Fruit fly (Drosophila melanogaster): ENCODE results near the gene CG42564.

Gene CG42564

dm6 chr3R:6396613-6397012 is 22.3 kb downstream of the CG42564 start:
- TF ChIP-seq EcR (GFP tag; optimal IDR thresholded peaks at IDR 0.05) (peak; percentile 27), Pif1A (GFP tag; optimal IDR thresholded peaks at IDR 0.05) (no peak)

dm6 chr3R:6397611-6398092 is 23.4 kb downstream of the CG42564 start:
- TF ChIP-seq CG15710 (tag; optimal IDR thresholded peaks at IDR 0.05) (peak; percentile 37), Ets98B (GFP tag; IDR thresholded peaks at IDR 0.05) (no peak), CG14655 (GFP tag; optimal IDR thresholded peaks at IDR 0.05) (peak; percentile 4), CG13204 (GFP tag; optimal IDR thresholded peaks at IDR 0.05) (no peak), CG17806 (tag; optimal IDR thresholded peaks at IDR 0.05) (peak; percentile 6), Pif1A (GFP tag; optimal IDR thresholded peaks at IDR 0.05) (peak; percentile 55), Snoo (tag; optimal IDR thresholded peaks at IDR 0.05) (peak; percentile 60), CG8159 (tag; optimal IDR thresholded peaks at IDR 0.05) (peak; percentile 47), D1 (tag; optimal IDR thresholded peaks at IDR 0.05) (no peak), rn (GFP tag; IDR thresholded peaks at IDR 0.05) (no peak), gl (tag; optimal IDR thresholded peaks at IDR 0.05) (no peak), CG32121 (GFP tag; IDR thresholded peaks at IDR 0.05) (no peak), CG10348 (GFP tag; IDR thresholded peaks at IDR 0.05) (no peak), Pif1B (GFP tag; optimal IDR thresholded peaks at IDR 0.05) (no peak), CG9948 (tag; optimal IDR thresholded peaks at IDR 0.05) (no peak), CG8301 (tag; optimal IDR thresholded peaks at IDR 0.05) (no peak), CG34367 (tag; optimal IDR thresholded peaks at IDR 0.05) (no peak), CG4496 (GFP tag; IDR thresholded peaks at IDR 0.05) (no peak), EcR (GFP tag; optimal IDR thresholded peaks at IDR 0.05) (peak; percentile 13)

- no peak for TF ChIP-seq CG13204 (GFP tag; optimal IDR thresholded peaks at IDR 0.05)
- no peak for TF ChIP-seq CG14655 (GFP tag; optimal IDR thresholded peaks at IDR 0.05)
- TF ChIP-seq CG15710 (tag; optimal IDR thresholded peaks at IDR 0.05), result no peak
- no peak for TF ChIP-seq CG12605 (GFP tag; IDR thresholded peaks at IDR 0.05)
- no peak for TF ChIP-seq fd96Ca (GFP tag; IDR thresholded peaks at IDR 0.05)
- no peak for TF ChIP-seq gl (tag; optimal IDR thresholded peaks at IDR 0.05)
Observed at dm6 chr3R:6399289-6399688, 25.0 kb downstream of the CG42564 start.

- TF ChIP-seq CG32121 (GFP tag; IDR thresholded peaks at IDR 0.05), result no peak
- no peak for TF ChIP-seq gl (tag; optimal IDR thresholded peaks at IDR 0.05)
- no peak for TF ChIP-seq CG14655 (GFP tag; optimal IDR thresholded peaks at IDR 0.05)
- no peak for TF ChIP-seq Ets98B (GFP tag; IDR thresholded peaks at IDR 0.05)
- TF ChIP-seq CG10348 (GFP tag; IDR thresholded peaks at IDR 0.05), result no peak
- no peak for TF ChIP-seq CG9948 (tag; optimal IDR thresholded peaks at IDR 0.05)
- TF ChIP-seq CG8159 (tag; optimal IDR thresholded peaks at IDR 0.05), result no peak
- TF ChIP-seq CG15710 (tag; optimal IDR thresholded peaks at IDR 0.05), result no peak
- TF ChIP-seq CG12605 (GFP tag; IDR thresholded peaks at IDR 0.05), result no peak
- TF ChIP-seq Pif1B (GFP tag; optimal IDR thresholded peaks at IDR 0.05), result no peak
- no peak for TF ChIP-seq CG13204 (GFP tag; optimal IDR thresholded peaks at IDR 0.05)
- TF ChIP-seq CG4496 (GFP tag; IDR thresholded peaks at IDR 0.05), result no peak
- TF ChIP-seq rn (GFP tag; IDR thresholded peaks at IDR 0.05), result no peak
- no peak for TF ChIP-seq D1 (tag; optimal IDR thresholded peaks at IDR 0.05)
- no peak for TF ChIP-seq Pif1A (GFP tag; optimal IDR thresholded peaks at IDR 0.05)
- TF ChIP-seq EcR (GFP tag; optimal IDR thresholded peaks at IDR 0.05), result no peak
- TF ChIP-seq Snoo (tag; optimal IDR thresholded peaks at IDR 0.05), result no peak
- no peak for TF ChIP-seq CG34367 (tag; optimal IDR thresholded peaks at IDR 0.05)
- no peak for TF ChIP-seq fd96Ca (GFP tag; IDR thresholded peaks at IDR 0.05)
Observed at dm6 chr3R:6399752-6400151, 25.5 kb downstream of the CG42564 start.

- TF ChIP-seq CG32121 (GFP tag; IDR thresholded peaks at IDR 0.05) (no peak), fd96Ca (GFP tag; IDR thresholded peaks at IDR 0.05) (no peak), CG14655 (GFP tag; optimal IDR thresholded peaks at IDR 0.05) (no peak), CG34367 (tag; optimal IDR thresholded peaks at IDR 0.05) (no peak), gl (tag; optimal IDR thresholded peaks at IDR 0.05) (no peak), EcR (GFP tag; optimal IDR thresholded peaks at IDR 0.05) (peak; percentile 8), CG17806 (tag; optimal IDR thresholded peaks at IDR 0.05) (no peak)
Observed at dm6 chr3R:6400710-6401521, 26.6 kb downstream of the CG42564 start.

- TF ChIP-seq CG12605 (GFP tag; IDR thresholded peaks at IDR 0.05), result no peak
- TF ChIP-seq rn (GFP tag; IDR thresholded peaks at IDR 0.05), result no peak
- TF ChIP-seq CG14655 (GFP tag; optimal IDR thresholded peaks at IDR 0.05), result peak; percentile 23
- TF ChIP-seq D1 (tag; optimal IDR thresholded peaks at IDR 0.05), result no peak
- TF ChIP-seq Snoo (tag; optimal IDR thresholded peaks at IDR 0.05), result peak; percentile 4
- TF ChIP-seq CG9948 (tag; optimal IDR thresholded peaks at IDR 0.05), result no peak
- TF ChIP-seq CG32121 (GFP tag; IDR thresholded peaks at IDR 0.05), result no peak
Observed at dm6 chr3R:6401522-6401844, 27.2 kb downstream of the CG42564 start.

All from whole organism, pupa.